Fruit fly (Drosophila melanogaster): ENCODE measurements around the gene CG33635.

Gene CG33635

DNA sequence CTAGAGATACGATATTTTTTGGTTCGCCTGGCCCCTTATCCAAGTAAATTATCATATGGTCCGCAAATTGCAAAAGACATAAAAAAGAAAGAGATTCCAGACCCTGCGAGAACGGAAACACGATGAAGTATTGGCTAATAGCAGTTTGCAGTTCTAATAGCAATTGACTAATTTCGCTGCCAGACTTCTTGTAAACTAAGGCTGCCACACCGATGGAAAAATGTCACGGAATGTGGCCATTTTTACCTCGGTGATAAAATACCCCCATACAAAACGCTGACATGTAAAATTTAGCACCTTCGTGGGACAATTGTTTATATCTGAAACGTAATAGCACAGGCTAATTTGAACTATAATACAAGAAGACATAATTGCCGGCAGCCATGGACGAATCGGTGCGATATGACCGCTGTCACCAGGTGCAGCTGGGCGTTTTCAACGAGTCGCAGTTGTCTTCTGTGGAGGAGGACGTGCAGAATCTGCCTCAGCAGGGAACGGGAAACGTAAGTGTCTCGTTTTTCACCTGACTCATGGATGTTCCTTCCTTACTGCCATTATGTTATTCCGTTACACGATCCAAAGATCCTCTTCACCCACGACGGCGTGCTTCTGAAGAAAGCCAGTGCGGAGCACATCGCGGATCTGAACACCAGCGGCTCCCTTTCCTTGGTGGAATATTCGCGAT, 48.8 kb upstream of the CG33635 start, which contains the start of the genes Tbc1d15-17 and CG11617 (continued):
- no peak for TF ChIP-seq tup (GFP tag; optimal IDR thresholded peaks at IDR 0.05)
- peak; percentile 66 for TF ChIP-seq Sin3A (optimal IDR thresholded peaks at IDR 0.05)
- TF ChIP-seq Trl (optimal IDR thresholded peaks at IDR 0.05): no peak
- TF ChIP-seq Trl (GFP tag; optimal IDR thresholded peaks at IDR 0.05): no peak
- TF ChIP-seq ssp (GFP tag; IDR thresholded peaks at IDR 0.05): no peak
- TF ChIP-seq Vsx1 (GFP tag; optimal IDR thresholded peaks at IDR 0.05): no peak
- TF ChIP-seq Abd-B (GFP tag; optimal IDR thresholded peaks at IDR 0.05): no peak
- no peak for TF ChIP-seq CG6175 (GFP tag; IDR thresholded peaks at IDR 0.05)
- no peak for TF ChIP-seq CG13424 (tag; optimal IDR thresholded peaks at IDR 0.05)
- TF ChIP-seq stwl (tag; optimal IDR thresholded peaks at IDR 0.05): peak; percentile 81
- no peak for TF ChIP-seq yki (optimal IDR thresholded peaks at IDR 0.05)
- TF ChIP-seq CG10366 (GFP tag; IDR thresholded peaks at IDR 0.05): no peak
- TF ChIP-seq caup (GFP tag; optimal IDR thresholded peaks at IDR 0.05; ENCODE audit: severe bottlenecking): no peak
- peak; percentile 40 for TF ChIP-seq zen (tag; optimal IDR thresholded peaks at IDR 0.05)
- TF ChIP-seq CG17568 (GFP tag; optimal IDR thresholded peaks at IDR 0.05): no peak
- no peak for TF ChIP-seq Deaf1 (tag; optimal IDR thresholded peaks at IDR 0.05)
- no peak for TF ChIP-seq Nf-YB (GFP tag; optimal IDR thresholded peaks at IDR 0.05)
- TF ChIP-seq ro (GFP tag; IDR thresholded peaks at IDR 0.05): no peak
- TF ChIP-seq CG4424 (GFP tag; optimal IDR thresholded peaks at IDR 0.05): no peak
- no peak for TF ChIP-seq Hand (GFP tag; optimal IDR thresholded peaks at IDR 0.05)
- no peak for TF ChIP-seq CG8478 (optimal IDR thresholded peaks at IDR 0.05)
- no peak for TF ChIP-seq schlank (tag; optimal IDR thresholded peaks at IDR 0.05)
- no peak for TF ChIP-seq pho (GFP tag; optimal IDR thresholded peaks at IDR 0.05)
- TF ChIP-seq esg (GFP tag; conservative IDR thresholded peaks at IDR 0.05): no peak
- TF ChIP-seq E2f1 (GFP tag; IDR thresholded peaks at IDR 0.05): no peak
- TF ChIP-seq cad (GFP tag; optimal IDR thresholded peaks at IDR 0.05): no peak
- TF ChIP-seq Dref (GFP tag; IDR thresholded peaks at IDR 0.05): peak; percentile 46
- TF ChIP-seq PHDP (tag; optimal IDR thresholded peaks at IDR 0.05): no peak
- TF ChIP-seq Dip3 (GFP tag; optimal IDR thresholded peaks at IDR 0.05): no peak
- TF ChIP-seq en (GFP tag; optimal IDR thresholded peaks at IDR 0.05): no peak
- TF ChIP-seq CG18619 (GFP tag; optimal IDR thresholded peaks at IDR 0.05): no peak
- no peak for TF ChIP-seq CG2889 (GFP tag; IDR thresholded peaks at IDR 0.05)
- no peak for TF ChIP-seq D (optimal IDR thresholded peaks at IDR 0.05)
- no peak for TF ChIP-seq D (GFP tag; optimal IDR thresholded peaks at IDR 0.05)
- TF ChIP-seq dmrt99B (tag; optimal IDR thresholded peaks at IDR 0.05): no peak
- TF ChIP-seq Opbp (GFP tag; IDR thresholded peaks at IDR 0.05; ENCODE audit: partially characterized antibody): peak; percentile 60
- peak; percentile 22 for TF ChIP-seq CG6765 (GFP tag; optimal IDR thresholded peaks at IDR 0.05)
- no peak for TF ChIP-seq CG5245 (GFP tag; optimal IDR thresholded peaks at IDR 0.05)
- TF ChIP-seq ash1 (GFP tag; optimal IDR thresholded peaks at IDR 0.05): no peak
- no peak for TF ChIP-seq lbe (GFP tag; optimal IDR thresholded peaks at IDR 0.05)
- TF ChIP-seq CG3838 (GFP tag; optimal IDR thresholded peaks at IDR 0.05): no peak
- TF ChIP-seq YL-1 (GFP tag; optimal IDR thresholded peaks at IDR 0.05): peak; percentile 77
- peak; percentile 46 for TF ChIP-seq Fer1 (GFP tag; optimal IDR thresholded peaks at IDR 0.05)
- no peak for TF ChIP-seq CG10462 (GFP tag; optimal IDR thresholded peaks at IDR 0.05)
- no peak for TF ChIP-seq Atf-2 (GFP tag; optimal IDR thresholded peaks at IDR 0.05)
- TF ChIP-seq Dfd (GFP tag; optimal IDR thresholded peaks at IDR 0.05): no peak
- TF ChIP-seq CG9797 (GFP tag; optimal IDR thresholded peaks at IDR 0.05): peak; percentile 80
- TF ChIP-seq CG13624 (GFP tag; optimal IDR thresholded peaks at IDR 0.05): peak; percentile 90
- no peak for TF ChIP-seq CG31224 (GFP tag; IDR thresholded peaks at IDR 0.05)
- no peak for TF ChIP-seq CG32772 (GFP tag; IDR thresholded peaks at IDR 0.05)
- TF ChIP-seq Fer3 (tag; optimal IDR thresholded peaks at IDR 0.05): no peak
- TF ChIP-seq tna (GFP tag; IDR thresholded peaks at IDR 0.05; ENCODE audit: partially characterized antibody): no peak
